Worm (Caenorhabditis elegans): ENCODE measurements around the gene aqp-12.

aqp-12 gene

ce11 chrII:12257095-12257494 is 54.1 kb downstream of the aqp-12 start:
- TF ChIP-seq ets-7 (tag; optimal IDR thresholded peaks at IDR 0.05) (no peak), ceh-13 (GFP tag; optimal IDR thresholded peaks at IDR 0.05) (no peak)

Data from whole organism, early embryonic.